Worm (Caenorhabditis elegans): Measurements from ENCODE around the gene dsl-1.

- TF ChIP-seq tbp1 (GFP tag; optimal IDR thresholded peaks at IDR 0.05) (no peak), ceh-79 (tag; optimal IDR thresholded peaks at IDR 0.05) (no peak), ama-1 (optimal IDR thresholded peaks at IDR 0.05) (no peak), ama-1 (GFP tag; optimal IDR thresholded peaks at IDR 0.05) (no peak), ceh-100 (GFP tag; IDR thresholded peaks at IDR 0.05) (no peak), ztf-28 (GFP tag; IDR thresholded peaks at IDR 0.05) (no peak)
Observed at ce11 chrIV:1232419-1233145, 24.7 kb upstream of the dsl-1 start.

All from whole organism, young adult.